Fruit fly (Drosophila melanogaster): ENCODE results near the gene PH4alphaMP.

The PH4alphaMP gene

DNA sequence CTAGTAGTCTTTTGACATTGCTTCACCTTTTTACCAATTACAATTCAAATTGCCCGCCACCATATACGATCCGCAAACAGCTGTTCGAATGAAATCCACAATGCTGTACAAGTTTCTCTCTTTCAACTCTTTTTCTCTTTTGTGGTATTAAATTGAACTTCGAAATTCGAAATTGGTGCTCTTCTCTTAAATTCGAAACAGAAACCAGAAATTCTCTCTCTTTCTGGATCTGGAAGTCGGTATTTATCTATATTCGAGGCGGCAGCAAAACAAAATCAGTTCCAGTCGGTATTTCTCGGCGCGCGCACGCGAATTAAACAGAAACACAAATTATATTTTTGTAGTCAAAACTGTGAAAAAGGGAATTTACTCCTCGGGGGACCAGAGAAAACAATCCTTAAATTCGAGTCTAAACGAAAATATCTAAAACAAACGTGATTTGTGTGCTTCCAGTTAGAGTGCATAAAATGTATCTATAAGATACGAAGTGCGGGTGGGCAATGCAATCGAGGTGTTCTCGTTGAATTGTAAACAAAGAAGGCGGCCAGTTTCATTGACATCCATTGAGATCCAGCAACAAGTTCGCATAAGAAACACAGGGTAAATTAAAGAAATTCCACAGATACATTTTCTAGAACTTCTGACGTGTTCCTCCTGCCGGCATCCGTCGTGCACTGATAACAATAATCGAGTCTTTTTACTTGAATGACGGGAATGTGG is 30.0 kb downstream of the PH4alphaMP start, which contains the start of gene PH4alphaEFB (continued):
- TF ChIP-seq CG7839 (tag; optimal IDR thresholded peaks at IDR 0.05) (peak; percentile 12), grau (tag; optimal IDR thresholded peaks at IDR 0.05) (no peak), CG16815 (GFP tag; optimal IDR thresholded peaks at IDR 0.05) (no peak), Dip2 (GFP tag; IDR thresholded peaks at IDR 0.05) (no peak), CG6813 (GFP tag; optimal IDR thresholded peaks at IDR 0.05) (no peak), Gug (GFP tag; IDR thresholded peaks at IDR 0.05) (no peak), Myb (GFP tag; optimal IDR thresholded peaks at IDR 0.05) (no peak), Ets65A (GFP tag) (no peak), CG12391 (tag; optimal IDR thresholded peaks at IDR 0.05) (no peak), HLHmδ (GFP tag; optimal IDR thresholded peaks at IDR 0.05) (no peak), Nf-YC (tag; optimal IDR thresholded peaks at IDR 0.05) (peak; percentile 34), Neu2 (GFP tag; optimal IDR thresholded peaks at IDR 0.05; ENCODE audit: borderline replicate concordance) (no peak), oc (tag; optimal IDR thresholded peaks at IDR 0.05) (no peak), tap (tag; optimal IDR thresholded peaks at IDR 0.05) (peak; percentile 5), so (GFP tag; IDR thresholded peaks at IDR 0.05) (peak; percentile 10; the same call in 1 of the 3 replicates), vfl (GFP tag; optimal IDR thresholded peaks at IDR 0.05) (no peak), Hmr (GFP tag; optimal IDR thresholded peaks at IDR 0.05) (peak; percentile 0), Drgx (GFP tag; IDR thresholded peaks at IDR 0.05) (no peak), sd (tag; optimal IDR thresholded peaks at IDR 0.05) (peak; percentile 57), jigr1 (GFP tag; IDR thresholded peaks at IDR 0.05) (no peak), mld (GFP tag; IDR thresholded peaks at IDR 0.05; ENCODE audit: partially characterized antibody) (no peak), CG5953 (GFP tag; IDR thresholded peaks at IDR 0.05) (0 out of 2 replicates have a peak, but pooled peaks have one; percentile 15), trem (tag; optimal IDR thresholded peaks at IDR 0.05) (no peak), Dp (GFP tag; optimal IDR thresholded peaks at IDR 0.05) (peak; percentile 85), CG16813 (GFP tag; IDR thresholded peaks at IDR 0.05; ENCODE audit: partially characterized antibody) (no peak), scrt (GFP tag; optimal IDR thresholded peaks at IDR 0.05) (peak; percentile 84), CG17802 (tag; optimal IDR thresholded peaks at IDR 0.05) (no peak), CG2712 (tag; optimal IDR thresholded peaks at IDR 0.05) (peak; percentile 33), CG14965 (GFP tag; optimal IDR thresholded peaks at IDR 0.05; ENCODE audit: borderline replicate concordance) (no peak), CG10431 (GFP tag; optimal IDR thresholded peaks at IDR 0.05) (peak; percentile 5), corto (GFP tag; optimal IDR thresholded peaks at IDR 0.05) (no peak), CG14050 (GFP tag; IDR thresholded peaks at IDR 0.05) (no peak; the same call in 2 of the 3 replicates), da (GFP tag; optimal IDR thresholded peaks at IDR 0.05) (no peak), sim (GFP tag; IDR thresholded peaks at IDR 0.05) (no peak), CG9727 (GFP tag; optimal IDR thresholded peaks at IDR 0.05) (no peak), schlank (tag; optimal IDR thresholded peaks at IDR 0.05) (no peak), CG6175 (GFP tag; IDR thresholded peaks at IDR 0.05) (no peak), insv (GFP tag; optimal IDR thresholded peaks at IDR 0.05) (peak in 1 of 2 experiments; percentile 51), rib (GFP tag; IDR thresholded peaks at IDR 0.05) (no peak), CG11247 (GFP tag; IDR thresholded peaks at IDR 0.05) (no peak), Chrac-16 (GFP tag; optimal IDR thresholded peaks at IDR 0.05) (no peak), dpn (GFP tag; optimal IDR thresholded peaks at IDR 0.05) (no peak), D19A (tag; optimal IDR thresholded peaks at IDR 0.05) (peak; percentile 43), tx (GFP tag; optimal IDR thresholded peaks at IDR 0.05) (no peak), Fer1 (GFP tag; optimal IDR thresholded peaks at IDR 0.05) (peak; percentile 45), yki (optimal IDR thresholded peaks at IDR 0.05) (peak; percentile 17), CG11695 (GFP tag; IDR thresholded peaks at IDR 0.05) (0 out of 3 replicates have a peak, but pooled peaks have one; percentile 21), CG7357 (GFP tag; IDR thresholded peaks at IDR 0.05) (no peak), nau (GFP tag; optimal IDR thresholded peaks at IDR 0.05) (peak; percentile 34), CG2889 (GFP tag; IDR thresholded peaks at IDR 0.05) (no peak)
